Worm (Caenorhabditis elegans): Measurements from ENCODE around the gene C07G2.5.

ce11 chrIII:4495250-4495649, 3.6 kb downstream of the C07G2.5 start:
- TF ChIP-seq dao-5 (tag; optimal IDR thresholded peaks at IDR 0.05) (no peak), him-1 (tag; optimal IDR thresholded peaks at IDR 0.05) (no peak), W03F9.2 (tag; optimal IDR thresholded peaks at IDR 0.05) (no peak)

All from whole organism, L4/young adult.